Worm (Caenorhabditis elegans) whole organism, L1 larva: ENCODE data around the gene Y41C4A.11.

Experiments
- C04F5.9 ChIP-seq: sonication (generic microtip); optimal IDR thresholded peaks from 2 replicates; lab custom pipeline; 2016; ENCODE audit warnings: missing genetic modification characterization, missing compliant biosample characterization
- F16B12.6 ChIP-seq: fragments of 150-350 bp; optimal IDR thresholded peaks from 2 replicates; lab custom pipeline; 2014; ENCODE audit warnings: missing biosample characterization, missing genetic modification characterization
- aha-1 ChIP-seq: fragments of 150-350 bp; optimal IDR thresholded peaks from 2 replicates; lab custom pipeline; 2014; ENCODE audit warnings: missing biosample characterization, missing genetic modification characterization
- ceh-63 ChIP-seq: fragments of 200-800 bp; sonication (Bioruptor generic); optimal IDR thresholded peaks from 2 replicates; lab custom pipeline; 2018; ENCODE audit warnings: mild to moderate bottlenecking, missing genetic modification characterization, missing compliant biosample characterization
- ces-1 ChIP-seq: fragments of 150-350 bp; optimal IDR thresholded peaks from 2 replicates; lab custom pipeline; 2014; ENCODE audit warnings: missing biosample characterization, missing genetic modification reagents, missing genetic modification characterization
- dpl-1 ChIP-seq, 3 experiments: fragments of 150-350 bp in 2 of 3; sonication (generic microtip) in 1 of 3; optimal IDR thresholded peaks; 2 replicates each; lab custom pipeline; 2014 to 2017; ENCODE audit warnings: missing biosample characterization in 3 of 3, missing genetic modification characterization in 3 of 3, missing genetic modification reagents in 3 of 3
- dsc-1 ChIP-seq: sonication (generic microtip); optimal IDR thresholded peaks from 2 replicates; lab custom pipeline; 2016; ENCODE audit warnings: mild to moderate bottlenecking, missing genetic modification characterization, missing compliant biosample characterization
- efl-1 ChIP-seq, 4 experiments: fragments of 150-350 bp; optimal IDR thresholded peaks in 3 of 4; peaks in 1 of 4; 1 replicate in 1 of 4; 2 replicates in 3 of 4; lab custom pipeline; 2014; ENCODE audit warnings: missing biosample characterization in 2 of 4, missing genetic modification characterization in 2 of 4, missing genetic modification reagents in 2 of 4
- efl-3 ChIP-seq: fragments of 200-800 bp; sonication (Bioruptor generic); optimal IDR thresholded peaks from 2 replicates; lab custom pipeline; 2018; ENCODE audit warnings: mild to moderate bottlenecking, missing genetic modification characterization, missing compliant biosample characterization
- egl-13 ChIP-seq: sonication (generic microtip); optimal IDR thresholded peaks from 2 replicates; lab custom pipeline; 2016; ENCODE audit warnings: missing genotype, missing genetic modification reagents, missing genetic modification characterization, missing compliant biosample characterization
- elt-2 ChIP-seq: sonication (generic microtip); optimal IDR thresholded peaks from 2 replicates; lab custom pipeline; 2016; ENCODE audit warnings: missing genetic modification characterization, mild to moderate bottlenecking, inconsistent platforms, missing compliant biosample characterization, missing genetic modification reagents
- elt-3 ChIP-seq, 6 experiments: fragments of 150-350 bp in 1 of 6; sonication (generic microtip); optimal IDR thresholded peaks; 2 replicates each; lab custom pipeline; 2017 to 2018; ENCODE audit warnings: missing biosample characterization in 6 of 6, missing genetic modification characterization in 6 of 6, inconsistent platforms in 1 of 6
- ets-5 ChIP-seq: fragments of 200-800 bp; sonication (Bioruptor generic); IDR thresholded peaks from 2 replicates; pipeline ENCODE4 v1.3.6; 2022; ENCODE audit warnings: missing genetic modification characterization, missing compliant biosample characterization
- fkh-4 ChIP-seq: sonication (generic microtip); optimal IDR thresholded peaks from 2 replicates; lab custom pipeline; 2016; ENCODE audit warnings: missing compliant biosample characterization, missing genetic modification characterization, borderline replicate concordance
- fos-1 ChIP-seq: fragments of 150-350 bp; optimal IDR thresholded peaks from 2 replicates; lab custom pipeline; 2014; ENCODE audit warnings: missing biosample characterization, missing genetic modification characterization
- grh-1 ChIP-seq: fragments of 200-800 bp; sonication (Bioruptor generic); IDR thresholded peaks from 2 replicates; pipeline ENCODE4 v1.3.6; 2022; ENCODE audit warnings: missing genetic modification reagents, missing genetic modification characterization, missing compliant biosample characterization
- irx-1 ChIP-seq: sonication (generic microtip); optimal IDR thresholded peaks from 2 replicates; lab custom pipeline; 2016; ENCODE audit warnings: missing genetic modification characterization, missing compliant biosample characterization
- isw-1 ChIP-seq: fragments of 200-800 bp; sonication (Bioruptor generic); IDR thresholded peaks from 2 replicates; pipeline ENCODE4 v1.3.6; 2022; ENCODE audit warnings: missing genetic modification characterization, missing compliant biosample characterization
- jun-1 ChIP-seq: fragments of 150-350 bp; optimal IDR thresholded peaks from 2 replicates; lab custom pipeline; 2014; ENCODE audit warnings: missing biosample characterization, missing genetic modification reagents, missing genetic modification characterization
- lin-15B ChIP-seq: fragments of 150-350 bp; sonication (generic microtip); optimal IDR thresholded peaks from 3 replicates; lab custom pipeline; 2014; ENCODE audit warnings: missing biosample characterization, missing genetic modification characterization
- lin-35 ChIP-seq, 2 experiments: fragments of 150-350 bp; optimal IDR thresholded peaks; 2 replicates each; lab custom pipeline; 2014; ENCODE audit warnings: missing biosample characterization in 2 of 2, missing genetic modification characterization in 2 of 2, missing genetic modification reagents in 2 of 2
- lir-3 ChIP-seq: sonication (generic microtip); optimal IDR thresholded peaks from 2 replicates; lab custom pipeline; 2016; ENCODE audit warnings: mild to moderate bottlenecking, missing genetic modification characterization, moderate library complexity, missing compliant biosample characterization; ENCODE audit not compliant: poor library complexity
- lsy-2 ChIP-seq, 2 experiments: fragments of 150-350 bp; optimal IDR thresholded peaks; 2 replicates each; lab custom pipeline; 2014; ENCODE audit warnings: missing biosample characterization in 2 of 2, missing genetic modification characterization in 2 of 2
- mab-9 ChIP-seq: fragments of 200-800 bp; sonication (Bioruptor generic); IDR thresholded peaks from 2 replicates; pipeline ENCODE4 v1.3.6; 2022; ENCODE audit warnings: missing genetic modification reagents, missing genetic modification characterization, missing compliant biosample characterization
- mef-2 ChIP-seq: fragments of 150-350 bp; optimal IDR thresholded peaks from 2 replicates; lab custom pipeline; 2014; ENCODE audit warnings: missing biosample characterization, missing genetic modification characterization
- mep-1 ChIP-seq: fragments of 150-350 bp; optimal IDR thresholded peaks from 2 replicates; lab custom pipeline; 2014; ENCODE audit warnings: missing biosample characterization, missing genetic modification characterization
- nhr-11 ChIP-seq: fragments of 150-350 bp; optimal IDR thresholded peaks from 2 replicates; lab custom pipeline; 2014; ENCODE audit warnings: missing biosample characterization, missing genetic modification characterization
- nhr-12 ChIP-seq: sonication (generic microtip); optimal IDR thresholded peaks from 2 replicates; lab custom pipeline; 2017; ENCODE audit warnings: missing biosample characterization, missing genetic modification characterization
- nhr-19 ChIP-seq: fragments of 200-800 bp; sonication (Bioruptor generic); conservative IDR thresholded peaks from 2 replicates; pipeline ENCODE4 v1.3.6; 2022; ENCODE audit warnings: missing genetic modification characterization, missing compliant biosample characterization
- nhr-20 ChIP-seq: sonication (generic microtip); optimal IDR thresholded peaks from 2 replicates; lab custom pipeline; 2016; ENCODE audit warnings: mild to moderate bottlenecking, missing genetic modification characterization, missing compliant biosample characterization
- nhr-28 ChIP-seq: fragments of 150-350 bp; optimal IDR thresholded peaks from 2 replicates; lab custom pipeline; 2014; ENCODE audit warnings: missing biosample characterization, missing genetic modification characterization
- nhr-76 ChIP-seq: sonication (generic microtip); optimal IDR thresholded peaks from 2 replicates; lab custom pipeline; 2017; ENCODE audit warnings: missing biosample characterization, missing genetic modification characterization
- nhr-77 ChIP-seq: fragments of 150-350 bp; optimal IDR thresholded peaks from 2 replicates; lab custom pipeline; 2014; ENCODE audit warnings: missing biosample characterization, missing genetic modification characterization
- nhr-84 ChIP-seq: sonication (generic microtip); optimal IDR thresholded peaks from 2 replicates; lab custom pipeline; 2017; ENCODE audit warnings: missing biosample characterization, missing genetic modification characterization
- pag-3 ChIP-seq: sonication (generic microtip); optimal IDR thresholded peaks from 2 replicates; lab custom pipeline; 2017; ENCODE audit warnings: missing genetic modification characterization, mild to moderate bottlenecking, missing compliant biosample characterization, antibody characterized with exemption, borderline replicate concordance; ENCODE audit not compliant: insufficient read depth
- pax-3 ChIP-seq: fragments of 200-800 bp; sonication (Bioruptor generic); optimal IDR thresholded peaks from 2 replicates; lab custom pipeline; 2018; ENCODE audit warnings: mild to moderate bottlenecking, missing genetic modification characterization, moderate library complexity, missing compliant biosample characterization
- rnt-1 ChIP-seq: sonication (generic microtip); optimal IDR thresholded peaks from 2 replicates; lab custom pipeline; 2016; ENCODE audit warnings: mild to moderate bottlenecking, missing genetic modification characterization, moderate library complexity, missing compliant biosample characterization
- skn-1 ChIP-seq: fragments of 150-350 bp; optimal IDR thresholded peaks from 2 replicates; lab custom pipeline; 2014; ENCODE audit warnings: missing biosample characterization, missing genetic modification characterization
- snpc-4 ChIP-seq: fragments of 150-350 bp; optimal IDR thresholded peaks from 2 replicates; lab custom pipeline; 2014; ENCODE audit warnings: missing biosample characterization, missing genetic modification characterization
- snu-23 ChIP-seq: sonication (generic microtip); optimal IDR thresholded peaks from 2 replicates; lab custom pipeline; 2016; ENCODE audit warnings: missing genetic modification characterization, missing compliant biosample characterization
- tbx-2 ChIP-seq: sonication (generic microtip); optimal IDR thresholded peaks from 2 replicates; lab custom pipeline; 2016; ENCODE audit warnings: missing genetic modification characterization, missing compliant biosample characterization
- tlp-1 ChIP-seq: fragments of 150-350 bp; optimal IDR thresholded peaks from 2 replicates; lab custom pipeline; 2014; ENCODE audit warnings: missing biosample characterization, missing genetic modification characterization
- unc-30 ChIP-seq: sonication (generic microtip); optimal IDR thresholded peaks from 2 replicates; lab custom pipeline; 2017; ENCODE audit warnings: missing biosample characterization, missing genetic modification characterization
- unc-62 ChIP-seq: fragments of 150-350 bp; optimal IDR thresholded peaks from 2 replicates; lab custom pipeline; 2014; ENCODE audit warnings: missing biosample characterization, missing genetic modification reagents, missing genetic modification characterization
- unc-98 ChIP-seq: fragments of 200-800 bp; sonication (Bioruptor generic); IDR thresholded peaks from 2 replicates; pipeline ENCODE4 v1.3.6; 2022; ENCODE audit warnings: missing genetic modification characterization, missing compliant biosample characterization
- vab-15 ChIP-seq: sonication (generic microtip); optimal IDR thresholded peaks from 2 replicates; lab custom pipeline; 2017; ENCODE audit warnings: missing genotype, mild to moderate bottlenecking, missing genetic modification characterization, missing compliant biosample characterization
- xbp-1 ChIP-seq: sonication (generic microtip); optimal IDR thresholded peaks from 2 replicates; lab custom pipeline; 2016; ENCODE audit warnings: missing genetic modification characterization, missing compliant biosample characterization
- zag-1 ChIP-seq: fragments of 150-350 bp; optimal IDR thresholded peaks from 2 replicates; lab custom pipeline; 2014; ENCODE audit warnings: missing biosample characterization, missing genetic modification characterization
- zip-4 ChIP-seq: fragments of 200-800 bp; sonication (Bioruptor generic); optimal IDR thresholded peaks from 2 replicates; lab custom pipeline; 2018; ENCODE audit warnings: mild to moderate bottlenecking, missing genetic modification characterization, moderate library complexity, missing compliant biosample characterization
- ztf-4 ChIP-seq: fragments of 150-350 bp; optimal IDR thresholded peaks from 2 replicates; lab custom pipeline; 2014; ENCODE audit warnings: missing biosample characterization, missing genetic modification characterization

The Y41C4A.11 gene

ce11 chrIII:11737527-11737926 lies 17.9 kb downstream of the Y41C4A.11 start, which contains the start of gene sup-1:
TSS of gene sup-1 (minus strand) at chrIII:11737627.
- TF ChIP-seq grh-1 (GFP tag; lab: Robert Waterston, UW), result no peak
- TF ChIP-seq nhr-84 (tag; lab: Kevin White, UChicago), result no peak
- no peak for TF ChIP-seq unc-62 (GFP tag; lab: Kevin White, UChicago)
- TF ChIP-seq nhr-12 (tag; lab: Kevin White, UChicago), result no peak
- TF ChIP-seq ceh-63 (GFP tag; lab: Kevin White, UChicago), result no peak
- TF ChIP-seq ces-1 (GFP tag; lab: Kevin White, UChicago), result no peak
- TF ChIP-seq ets-5, result no peak
- TF ChIP-seq C04F5.9, result no peak
- TF ChIP-seq mep-1 (tag; lab: Kevin White, UChicago), result no peak
- no peak for TF ChIP-seq tbx-2 (tag; lab: Kevin White, UChicago)
- no peak for TF ChIP-seq efl-1 (optimal IDR thresholded peaks at IDR 0.05; lab: Kevin White, UChicago)
- no peak for TF ChIP-seq efl-1 (GFP tag; optimal IDR thresholded peaks at IDR 0.05 in 1 of 2; lab: Kevin White, UChicago)
- no peak for TF ChIP-seq nhr-11 (tag; lab: Kevin White, UChicago)
- TF ChIP-seq skn-1 (tag; lab: Kevin White, UChicago), result no peak
- no peak for TF ChIP-seq nhr-76
- TF ChIP-seq jun-1, result no peak

ce11 chrIII:11738482-11738881 lies 18.8 kb downstream of the Y41C4A.11 start:
- TF ChIP-seq mef-2 (tag; lab: Kevin White, UChicago) (no peak), nhr-76 (no peak), lsy-2 (tag; optimal IDR thresholded peaks at IDR 0.05; lab: Kevin White, UChicago) (peak; percentile 57 to 65), irx-1 (no peak), unc-98 (GFP tag; lab: Robert Waterston, UW) (no peak), dpl-1 (GFP tag; optimal IDR thresholded peaks at IDR 0.05; lab: Kevin White, UChicago) (peak; percentile 29 to 44 (median 29)), unc-62 (GFP tag; lab: Kevin White, UChicago) (no peak), vab-15 (tag; lab: Kevin White, UChicago) (no peak), mab-9 (GFP tag; lab: Robert Waterston, UW) (peak; percentile 52; the same call in 1 of the 2 replicates), fkh-4 (tag; lab: Kevin White, UChicago) (no peak), snu-23 (GFP tag; lab: Kevin White, UChicago) (peak; percentile 70), efl-3 (no peak), elt-3 (tag; optimal IDR thresholded peaks at IDR 0.05; lab: Kevin White, UChicago) (peak in 2 of 6 experiments; percentile 6 to 65), lir-3 (tag; lab: Kevin White, UChicago) (no peak), nhr-20 (tag; lab: Kevin White, UChicago) (peak; percentile 57), tlp-1 (tag; lab: Kevin White, UChicago) (no peak), elt-2 (tag; lab: Kevin White, UChicago) (no peak), zip-4 (GFP tag; lab: Kevin White, UChicago) (no peak), pag-3 (no peak), lin-15B (tag; lab: Kevin White, UChicago) (no peak), nhr-19 (peak; percentile 51), fos-1 (no peak), ztf-4 (tag; lab: Kevin White, UChicago) (no peak), dsc-1 (tag; lab: Kevin White, UChicago) (peak; percentile 44), ceh-63 (GFP tag; lab: Kevin White, UChicago) (no peak), isw-1 (GFP tag; lab: Robert Waterston, UW) (peak; percentile 20; the same call in 1 of the 2 replicates), nhr-28 (tag; lab: Kevin White, UChicago) (no peak), zag-1 (tag; lab: Kevin White, UChicago) (peak; percentile 28), lin-35 (GFP tag; optimal IDR thresholded peaks at IDR 0.05; lab: Kevin White, UChicago) (peak; percentile 27 to 29), C04F5.9 (no peak), F16B12.6 (no peak), ets-5 (no peak), snpc-4 (tag; lab: Kevin White, UChicago) (peak; percentile 26), efl-1 (optimal IDR thresholded peaks at IDR 0.05; lab: Kevin White, UChicago) (peak; percentile 43 to 48), efl-1 (GFP tag; optimal IDR thresholded peaks at IDR 0.05 in 1 of 2; lab: Kevin White, UChicago) (peak; percentile 31 to 33), rnt-1 (tag; lab: Kevin White, UChicago) (peak; percentile 76), xbp-1 (no peak), unc-30 (tag; lab: Kevin White, UChicago) (no peak), aha-1 (tag; lab: Kevin White, UChicago) (no peak), nhr-11 (tag; lab: Kevin White, UChicago) (no peak), pax-3 (tag; lab: Kevin White, UChicago) (no peak), egl-13 (tag; lab: Kevin White, UChicago) (no peak), nhr-77 (no peak)
